Fruit fly (Drosophila melanogaster) whole organism, embryonic: ENCODE data around the gene Tim17b1.

Source experiments
- Aef1 ChIP-seq: fragments of 200-800 bp; sonication (Bioruptor generic); IDR thresholded peaks from 3 replicates; pipeline ENCODE4 v1.3.6; 2022; ENCODE audit warnings: missing biosample characterization, missing genetic modification characterization
- Atf-2 ChIP-seq: fragments of 200-800 bp; sonication (Bioruptor generic); optimal IDR thresholded peaks from 2 replicates; lab custom pipeline; 2016; ENCODE audit warnings: missing biosample characterization, missing genetic modification characterization
- Blimp-1 ChIP-seq: fragments of 200-800 bp; sonication (Bioruptor generic); optimal IDR thresholded peaks from 3 replicates; lab custom pipeline; 2018; ENCODE audit warnings: missing biosample characterization, missing genetic modification characterization, mild to moderate bottlenecking, moderate library complexity, missing genetic modification reagents
- CG12155 ChIP-seq: fragments of 200-800 bp; sonication (Bioruptor generic); optimal IDR thresholded peaks from 3 replicates; lab custom pipeline; 2016; ENCODE audit warnings: missing biosample characterization, missing genetic modification characterization
- CG12219 ChIP-seq: fragments of 200-800 bp; sonication (Bioruptor generic); optimal IDR thresholded peaks from 3 replicates; lab custom pipeline; 2018; ENCODE audit warnings: missing biosample characterization, mild to moderate bottlenecking, missing genetic modification characterization
- CG12659 ChIP-seq: fragments of 200-800 bp; sonication (Bioruptor generic); optimal IDR thresholded peaks from 3 replicates; lab custom pipeline; 2017; ENCODE audit warnings: mild to moderate bottlenecking, missing biosample characterization, missing genetic modification reagents, missing genetic modification characterization
- CG13296 ChIP-seq: fragments of 200-800 bp; sonication (Bioruptor generic); optimal IDR thresholded peaks from 3 replicates; lab custom pipeline; 2018; ENCODE audit warnings: missing biosample characterization, mild to moderate bottlenecking, missing genetic modification characterization
- CG15073 ChIP-seq: fragments of 200-800 bp; sonication (Bioruptor generic); optimal IDR thresholded peaks from 2 replicates; lab custom pipeline; 2016; ENCODE audit warnings: missing biosample characterization, missing genetic modification characterization
- CG1602 ChIP-seq: fragments of 200-800 bp; sonication (Bioruptor generic); optimal IDR thresholded peaks from 3 replicates; lab custom pipeline; 2016; ENCODE audit warnings: missing biosample characterization, missing genetic modification characterization
- CG17612 ChIP-seq: fragments of 200-800 bp; sonication (Bioruptor generic); IDR thresholded peaks from 2 replicates; pipeline ENCODE4 v1.3.6; 2022; ENCODE audit warnings: missing biosample characterization, missing genetic modification characterization
- CG17829 ChIP-seq: fragments of 200-800 bp; optimal IDR thresholded peaks from 2 replicates; lab custom pipeline; 2019; ENCODE audit warnings: missing biosample characterization, mild to moderate bottlenecking, missing genetic modification characterization, moderate library complexity
- CG3163 ChIP-seq: fragments of 200-800 bp; sonication (Bioruptor generic); optimal IDR thresholded peaks from 3 replicates; lab custom pipeline; 2016; ENCODE audit warnings: missing biosample characterization, missing genetic modification characterization
- CG32532 ChIP-seq: fragments of 200-800 bp; sonication (Bioruptor generic); IDR thresholded peaks from 2 replicates; pipeline ENCODE4 v1.3.6; 2022; ENCODE audit warnings: missing biosample characterization, missing genetic modification characterization
- CG34224 ChIP-seq: fragments of 200-800 bp; sonication (Bioruptor generic); IDR thresholded peaks from 3 replicates; pipeline ENCODE4 v1.3.6; 2022; ENCODE audit warnings: missing biosample characterization, missing genetic modification characterization; ENCODE audit not compliant: partially characterized antibody
- CG4328 ChIP-seq: fragments of 200-800 bp; sonication (Bioruptor generic); optimal IDR thresholded peaks from 3 replicates; lab custom pipeline; 2017; ENCODE audit warnings: missing biosample characterization, missing genetic modification reagents, missing genetic modification characterization
- CG9727 ChIP-seq: fragments of 200-800 bp; sonication (Bioruptor generic); optimal IDR thresholded peaks from 3 replicates; lab custom pipeline; 2017; ENCODE audit warnings: missing biosample characterization, mild to moderate bottlenecking, missing genetic modification characterization
- CHES-1-like ChIP-seq: fragments of 200-800 bp; sonication (Bioruptor generic); optimal IDR thresholded peaks from 2 replicates; lab custom pipeline; 2016; ENCODE audit warnings: missing biosample characterization, missing genetic modification characterization
- Camta ChIP-seq: fragments of 200-800 bp; sonication (Bioruptor generic); optimal IDR thresholded peaks from 2 replicates; lab custom pipeline; 2016; ENCODE audit warnings: missing biosample characterization, missing genetic modification characterization
- D19A ChIP-seq: fragments of 200-800 bp; optimal IDR thresholded peaks from 3 replicates; lab custom pipeline; 2019; ENCODE audit warnings: missing biosample characterization, mild to moderate bottlenecking, missing genetic modification characterization, moderate library complexity
- Dip2 ChIP-seq: fragments of 200-800 bp; sonication (Bioruptor generic); IDR thresholded peaks from 2 replicates; pipeline ENCODE4 v1.3.6; 2022; ENCODE audit warnings: missing biosample characterization, missing genetic modification characterization
- E2f2 ChIP-seq: fragments of 200-800 bp; sonication (Bioruptor generic); IDR thresholded peaks from 2 replicates; pipeline ENCODE4 v1.3.6; 2022; ENCODE audit warnings: missing biosample characterization, missing genetic modification characterization
- Hey ChIP-seq: fragments of 200-800 bp; sonication (Bioruptor generic); optimal IDR thresholded peaks from 3 replicates; lab custom pipeline; 2018; ENCODE audit warnings: missing biosample characterization, mild to moderate bottlenecking, missing genetic modification characterization
- MBD-R2 ChIP-seq: fragments of 200-800 bp; sonication (Bioruptor generic); IDR thresholded peaks from 2 replicates; pipeline ENCODE4 v1.3.6; 2022; ENCODE audit warnings: missing biosample characterization, missing genetic modification characterization
- Mad ChIP-seq: fragments of 200-800 bp; sonication (Bioruptor generic); optimal IDR thresholded peaks from 2 replicates; lab custom pipeline; 2016; ENCODE audit warnings: missing biosample characterization, missing genetic modification characterization
- NC2α ChIP-seq: fragments of 200-800 bp; sonication (Bioruptor generic); optimal IDR thresholded peaks from 2 replicates; lab custom pipeline; 2016; ENCODE audit warnings: missing biosample characterization, missing genetic modification characterization
- Nf-YB ChIP-seq: fragments of 200-800 bp; sonication (Bioruptor generic); optimal IDR thresholded peaks from 3 replicates; lab custom pipeline; 2019; ENCODE audit warnings: missing biosample characterization, mild to moderate bottlenecking, missing genetic modification characterization, moderate library complexity
- Usf ChIP-seq: fragments of 200-800 bp; sonication (Bioruptor generic); optimal IDR thresholded peaks from 2 replicates; lab custom pipeline; 2017; ENCODE audit warnings: missing genotype, missing biosample characterization, missing genetic modification characterization
- Xbp1 ChIP-seq: fragments of 200-800 bp; sonication (Bioruptor generic); optimal IDR thresholded peaks from 3 replicates; lab custom pipeline; 2016; ENCODE audit warnings: missing biosample characterization, mild to moderate bottlenecking, missing genetic modification characterization
- ab ChIP-seq: fragments of 200-800 bp; sonication (Bioruptor generic); optimal IDR thresholded peaks from 2 replicates; lab custom pipeline; 2016; ENCODE audit warnings: missing biosample characterization, missing genetic modification characterization
- bigmax ChIP-seq: fragments of 200-800 bp; sonication (Bioruptor generic); optimal IDR thresholded peaks from 2 replicates; lab custom pipeline; 2018; ENCODE audit warnings: missing biosample characterization, mild to moderate bottlenecking, missing genetic modification characterization
- bsh ChIP-seq, 2 experiments: fragments of 200-800 bp; sonication (Bioruptor generic); optimal IDR thresholded peaks; 2 replicates each; lab custom pipeline; 2017 to 2018; ENCODE audit warnings: mild to moderate bottlenecking in 2 of 2, missing biosample characterization in 2 of 2, missing genetic modification characterization in 2 of 2, moderate library complexity in 1 of 2
- chinmo ChIP-seq: fragments of 200-800 bp; sonication (Bioruptor generic); IDR thresholded peaks from 4 replicates; pipeline ENCODE4 v1.3.6; 2022; ENCODE audit warnings: missing biosample characterization, missing genetic modification characterization; ENCODE audit not compliant: partially characterized antibody
- crol ChIP-seq: fragments of 200-800 bp; sonication (Bioruptor generic); IDR thresholded peaks from 2 replicates; pipeline ENCODE4 v1.3.6; 2022; ENCODE audit warnings: missing biosample characterization, missing genetic modification characterization
- ewg ChIP-seq: fragments of 200-800 bp; sonication (Bioruptor generic); optimal IDR thresholded peaks from 3 replicates; lab custom pipeline; 2017; ENCODE audit warnings: mild to moderate bottlenecking, missing biosample characterization, missing genetic modification reagents, missing genetic modification characterization
- gcm ChIP-seq: fragments of 200-800 bp; sonication (Bioruptor generic); optimal IDR thresholded peaks from 2 replicates; lab custom pipeline; 2019; ENCODE audit warnings: missing biosample characterization, mild to moderate bottlenecking, missing genetic modification characterization, moderate library complexity
- gsb-n ChIP-seq: fragments of 200-800 bp; sonication (Bioruptor generic); optimal IDR thresholded peaks from 3 replicates; lab custom pipeline; 2018; ENCODE audit warnings: missing biosample characterization, mild to moderate bottlenecking, missing genetic modification characterization
- insv ChIP-seq, 2 experiments: fragments of 200-800 bp; sonication (Bioruptor generic); optimal IDR thresholded peaks; 3 replicates each; lab custom pipeline; 2016 to 2018; ENCODE audit warnings: missing biosample characterization in 2 of 2, missing genetic modification characterization in 2 of 2
- kay ChIP-seq: fragments of 200-800 bp; sonication (Bioruptor generic); optimal IDR thresholded peaks from 2 replicates; lab custom pipeline; 2016; ENCODE audit warnings: missing biosample characterization, missing genetic modification characterization
- lola ChIP-seq, 3 experiments: fragments of >200 bp in 2 of 3; fragments of 200-800 bp in 1 of 3; sonication (Bioruptor generic) in 1 of 3; optimal IDR thresholded peaks; 2 replicates each; lab custom pipeline; 2017 to 2019; ENCODE audit warnings: missing biosample characterization in 3 of 3, missing genetic modification characterization in 3 of 3, mild to moderate bottlenecking in 1 of 3, moderate library complexity in 1 of 3
- luna ChIP-seq: fragments of 200-800 bp; sonication (Bioruptor generic); optimal IDR thresholded peaks from 2 replicates; lab custom pipeline; 2016; ENCODE audit warnings: missing biosample characterization, missing genetic modification characterization
- nau ChIP-seq: fragments of 200-800 bp; sonication (Bioruptor generic); optimal IDR thresholded peaks from 3 replicates; lab custom pipeline; 2017; ENCODE audit warnings: missing biosample characterization, mild to moderate bottlenecking, missing genetic modification characterization, missing genetic modification reagents
- nmo ChIP-seq: fragments of 200-800 bp; sonication (Bioruptor generic); optimal IDR thresholded peaks from 2 replicates; lab custom pipeline; 2018; ENCODE audit warnings: missing biosample characterization, mild to moderate bottlenecking, missing genetic modification characterization, moderate library complexity
- schlank ChIP-seq: fragments of 200-800 bp; sonication (Bioruptor generic); optimal IDR thresholded peaks from 2 replicates; lab custom pipeline; 2018; ENCODE audit warnings: missing biosample characterization, mild to moderate bottlenecking, missing genetic modification characterization
- shn ChIP-seq: fragments of 200-800 bp; sonication (Bioruptor generic); optimal IDR thresholded peaks from 3 replicates; lab custom pipeline; 2016; ENCODE audit warnings: missing biosample characterization, missing genetic modification characterization
- wek ChIP-seq: fragments of 200-800 bp; sonication (Bioruptor generic); optimal IDR thresholded peaks from 3 replicates; lab custom pipeline; 2018; ENCODE audit warnings: missing biosample characterization, mild to moderate bottlenecking, missing genetic modification characterization, moderate library complexity

The Tim17b1 gene

dm6 chr3R:5251243-5251865 is 48.6 kb upstream of the Tim17b1 start, which contains the start of gene CtsF (continued):
- TF ChIP-seq crol (GFP tag; lab: Robert Waterston, UW) (peak; percentile 87), CG1602 (GFP tag; lab: Kevin White, UChicago) (no peak), insv (GFP tag; optimal IDR thresholded peaks at IDR 0.05; lab: Kevin White, UChicago) (no peak), Dip2 (GFP tag; lab: Robert Waterston, UW) (no peak), CG34224 (GFP tag; lab: Robert Waterston, UW) (peak; percentile 100), CG12219 (GFP tag; lab: Kevin White, UChicago) (no peak), Mad (GFP tag; lab: Kevin White, UChicago) (no peak), CG3163 (GFP tag; lab: Kevin White, UChicago) (no peak), bigmax (GFP tag; lab: Kevin White, UChicago) (peak; percentile 99), nmo (GFP tag; lab: Kevin White, UChicago) (peak; percentile 41), schlank (tag; lab: Kevin White, UChicago) (no peak), MBD-R2 (GFP tag; lab: Robert Waterston, UW) (peak; percentile 70), CG12155 (GFP tag; lab: Kevin White, UChicago) (no peak), Camta (GFP tag; lab: Kevin White, UChicago) (peak; percentile 26), CG13296 (GFP tag; lab: Kevin White, UChicago) (peak; percentile 30), CG4328 (GFP tag; lab: Kevin White, UChicago) (no peak), Xbp1 (GFP tag; lab: Kevin White, UChicago) (peak; percentile 12), Aef1 (no peak), NC2α (GFP tag; lab: Kevin White, UChicago) (no peak), bsh (GFP tag; optimal IDR thresholded peaks at IDR 0.05; lab: Kevin White, UChicago) (no peak), ab (GFP tag; lab: Kevin White, UChicago) (no peak)
- TF ChIP-seq, all 482 proteins: peak for 181

dm6 chr3R:5252853-5253252 is 47.1 kb upstream of the Tim17b1 start, which contains the start of gene CG1113:
CG1113 (plus strand) TSS chr3R:5253153.
- peak; percentile 19 for TF ChIP-seq ewg (GFP tag; lab: Kevin White, UChicago)
- TF ChIP-seq D19A = peak; percentile 48
- no peak for TF ChIP-seq wek (GFP tag; lab: Kevin White, UChicago)

- TF ChIP-seq shn (GFP tag; lab: Kevin White, UChicago) (peak; percentile 13), Blimp-1 (peak; percentile 45), CG32532 (GFP tag; lab: Robert Waterston, UW) (peak; percentile 65), Usf (GFP tag; lab: Kevin White, UChicago) (peak; percentile 11), CHES-1-like (GFP tag; lab: Kevin White, UChicago) (peak; percentile 68), CG15073 (no peak), CG17829 (tag; lab: Kevin White, UChicago) (peak; percentile 75), Hey (tag; lab: Kevin White, UChicago) (no peak), kay (peak; percentile 34), luna (no peak), gsb-n (peak; percentile 44), CG12659 (GFP tag; lab: Kevin White, UChicago) (peak; percentile 85), chinmo (GFP tag; lab: Robert Waterston, UW) (peak; percentile 84; the same call in 2 of the 4 replicates), Atf-2 (GFP tag; lab: Kevin White, UChicago) (peak; percentile 1), gcm (peak; percentile 41), CG17612 (GFP tag; lab: Robert Waterston, UW) (no peak), E2f2 (GFP tag; lab: Robert Waterston, UW) (peak; percentile 52; the same call in 1 of the 2 replicates), CG9727 (GFP tag; lab: Kevin White, UChicago) (peak; percentile 67), lola (GFP tag; optimal IDR thresholded peaks at IDR 0.05; lab: Kevin White, UChicago) (peak in 1 of 3 experiments; percentile 52), nau (GFP tag; lab: Kevin White, UChicago) (no peak), Nf-YB (GFP tag; lab: Kevin White, UChicago) (no peak)
These were observed 43.3 kb upstream of the Tim17b1 start, which contains the start of the genes Enoph and Hph for dm6 chr3R:5256462-5257146. Enoph (minus strand) TSS chr3R:5256681. Hph (plus strand) TSS chr3R:5257037.
